Worm (Caenorhabditis elegans) whole organism, early embryonic: Measurements from ENCODE around the gene Y71H2AR.2.

Experiments used
- aly-1 ChIP-seq: sonication (generic microtip); optimal IDR thresholded peaks from 2 replicates; lab custom pipeline; 2016; ENCODE audit warnings: missing genetic modification characterization, missing compliant biosample characterization
- ama-1 ChIP-seq: fragments of 150-350 bp; optimal IDR thresholded peaks from 2 replicates; lab custom pipeline; 2014
- ceh-13 ChIP-seq: fragments of 200-800 bp; sonication (Bioruptor generic); optimal IDR thresholded peaks from 2 replicates; lab custom pipeline; 2018; ENCODE audit warnings: mild to moderate bottlenecking, missing genetic modification characterization, missing compliant biosample characterization
- flt-1 ChIP-seq: fragments of 200-800 bp; sonication (Bioruptor generic); IDR thresholded peaks from 2 replicates; pipeline ENCODE4 v1.3.6; 2022; ENCODE audit warnings: missing genetic modification characterization, missing compliant biosample characterization
- pes-1 ChIP-seq: fragments of 200-800 bp; sonication (Bioruptor generic); IDR thresholded peaks from 2 replicates; pipeline ENCODE4 v1.3.6; 2022; ENCODE audit warnings: missing genetic modification reagents, missing genetic modification characterization, missing compliant biosample characterization
- scrt-1 ChIP-seq: fragments of 200-800 bp; sonication (Bioruptor generic); IDR thresholded peaks from 2 replicates; pipeline ENCODE4 v1.3.6; 2022; ENCODE audit warnings: missing genetic modification characterization, missing compliant biosample characterization
- tbx-37 ChIP-seq: fragments of 200-800 bp; sonication (Bioruptor generic); conservative IDR thresholded peaks from 2 replicates; pipeline ENCODE4 v1.3.6; 2022; ENCODE audit warnings: missing genetic modification reagents, missing genetic modification characterization, missing compliant biosample characterization

DNA sequence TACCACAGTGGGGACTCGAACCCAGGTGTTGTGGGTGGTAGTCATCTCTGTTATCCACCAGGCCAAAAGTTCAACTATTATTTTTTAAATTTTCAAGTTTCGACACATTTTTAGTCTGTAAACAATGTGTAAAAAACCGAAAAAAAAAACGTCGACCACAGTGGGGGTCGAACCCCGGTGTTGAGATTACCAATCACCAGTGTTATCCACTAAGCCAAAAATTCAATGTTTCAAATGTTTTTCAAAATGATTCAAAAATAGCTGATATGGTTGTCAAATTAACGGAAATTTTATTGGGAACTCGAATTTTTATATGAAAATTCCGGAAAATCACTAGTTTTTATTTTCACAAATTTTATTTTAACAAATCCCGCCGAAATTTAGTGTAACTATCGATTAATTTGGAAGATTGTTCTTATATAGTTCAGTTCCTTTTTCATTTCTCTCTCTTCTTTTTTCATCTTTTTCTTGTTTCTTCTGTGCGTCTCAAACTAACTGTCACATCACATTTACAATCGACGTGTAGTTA lies 32.5 kb upstream of the Y71H2AR.2 start:
- no peak for TF ChIP-seq pes-1 (GFP tag; lab: Robert Waterston, UW)
- TF ChIP-seq aly-1 (tag; lab: Kevin White, UChicago) = no peak
- TF ChIP-seq ceh-13 = no peak
- no peak for TF ChIP-seq scrt-1
- no peak for TF ChIP-seq ama-1
- no peak for TF ChIP-seq flt-1 (GFP tag; lab: Robert Waterston, UW)
- no peak for TF ChIP-seq tbx-37 (GFP tag; lab: Robert Waterston, UW)
